Fruit fly (Drosophila melanogaster) whole organism, adult: ENCODE data around the gene COX6B.

ENCODE experiments used
- Crg-1 ChIP-seq: fragments of 200-800 bp; sonication (Bioruptor generic); optimal IDR thresholded peaks from 2 replicates; lab custom pipeline; 2016; ENCODE audit warnings: missing biosample characterization, missing genetic modification characterization
- Hr96 ChIP-seq: fragments of 200-800 bp; sonication (Bioruptor generic); optimal IDR thresholded peaks from 2 replicates; lab custom pipeline; 2016; ENCODE audit warnings: missing biosample characterization, missing genetic modification characterization

dm6 chrX:19754705-19755403 is 10.7 kb upstream of the COX6B start:
- TF ChIP-seq Hr96 (GFP tag; lab: Kevin White, UChicago) (no peak), Crg-1 (no peak)
